Worm (Caenorhabditis elegans) whole organism, mixed stage, embryonic: Measurements from ENCODE around the gene vit-5.

Experiments
- blmp-1 ChIP-seq: fragments of 150-350 bp; optimal IDR thresholded peaks from 2 replicates; lab custom pipeline; 2014; ENCODE audit warnings: missing biosample characterization, missing genetic modification characterization
- lin-13 ChIP-seq: fragments of 150-350 bp; optimal IDR thresholded peaks from 2 replicates; lab custom pipeline; 2014; ENCODE audit warnings: missing biosample characterization, missing genetic modification characterization
- lsy-2 ChIP-seq: fragments of 150-350 bp; optimal IDR thresholded peaks from 2 replicates; lab custom pipeline; 2014; ENCODE audit warnings: missing biosample characterization, missing genetic modification characterization
- mep-1 ChIP-seq: fragments of 150-350 bp; optimal IDR thresholded peaks from 2 replicates; lab custom pipeline; 2017; ENCODE audit warnings: missing biosample characterization, missing genetic modification reagents, missing genetic modification characterization, inconsistent platforms
- nhr-12 ChIP-seq: fragments of 150-350 bp; optimal IDR thresholded peaks from 2 replicates; lab custom pipeline; 2014; ENCODE audit warnings: missing biosample characterization, missing genetic modification characterization
- nhr-237 ChIP-seq: fragments of 150-350 bp; optimal IDR thresholded peaks from 2 replicates; lab custom pipeline; 2014; ENCODE audit warnings: missing biosample characterization, missing genetic modification characterization
- snpc-4 ChIP-seq: fragments of 150-350 bp; optimal IDR thresholded peaks from 2 replicates; lab custom pipeline; 2014; ENCODE audit warnings: missing biosample characterization, missing genetic modification characterization
- unc-62 ChIP-seq: fragments of 150-350 bp; optimal IDR thresholded peaks from 2 replicates; lab custom pipeline; 2014; ENCODE audit warnings: missing biosample characterization, missing genetic modification reagents, missing genetic modification characterization

DNA sequence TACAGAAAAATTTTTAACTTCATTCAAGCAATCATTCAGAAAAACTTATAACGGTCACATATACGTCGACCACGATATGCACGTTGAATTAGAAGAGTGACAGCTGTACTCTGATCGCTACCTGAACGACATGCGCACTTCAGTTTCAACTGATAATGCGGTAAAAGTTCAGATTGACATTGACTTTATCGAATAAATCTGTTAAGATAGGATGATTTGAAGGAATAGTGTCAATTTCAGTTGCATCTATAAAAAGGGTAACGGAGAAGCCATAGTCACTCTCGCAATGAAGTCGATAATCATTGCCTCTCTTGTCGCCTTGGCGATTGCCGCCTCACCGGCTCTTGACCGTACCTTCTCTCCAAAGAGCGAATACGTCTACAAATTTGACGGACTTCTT is at the start of gene vit-5:
- TF ChIP-seq snpc-4 (no peak), nhr-237 (tag; lab: Kevin White, UChicago) (no peak), lsy-2 (tag; lab: Kevin White, UChicago) (no peak), blmp-1 (tag; lab: Kevin White, UChicago) (no peak), lin-13 (no peak), nhr-12 (tag; lab: Kevin White, UChicago) (no peak), unc-62 (GFP tag; lab: Kevin White, UChicago) (no peak), mep-1 (no peak)
